Worm (Caenorhabditis elegans) whole organism, mixed stage, embryonic: ENCODE results near the gene srh-212.
A peak's percentile ranks its signal among the peaks of the same experiment; 100 is the strongest.

Experiments
- M03D4.4 ChIP-seq: sonication (generic microtip); optimal IDR thresholded peaks from 2 replicates; lab custom pipeline; 2017; ENCODE audit warnings: mild to moderate bottlenecking, missing genetic modification characterization, missing compliant biosample characterization
- bed-3 ChIP-seq: fragments of 200-800 bp; sonication (Bioruptor generic); optimal IDR thresholded peaks from 3 replicates; lab custom pipeline; 2018; ENCODE audit warnings: mild to moderate bottlenecking, missing genetic modification characterization, moderate library complexity, missing compliant biosample characterization
- blmp-1 ChIP-seq: fragments of 150-350 bp; optimal IDR thresholded peaks from 2 replicates; lab custom pipeline; 2014; ENCODE audit warnings: missing biosample characterization, missing genetic modification characterization
- ceh-39 ChIP-seq: fragments of 150-350 bp; optimal IDR thresholded peaks from 2 replicates; lab custom pipeline; 2014; ENCODE audit warnings: missing biosample characterization, missing genetic modification characterization
- ceh-43 ChIP-seq: fragments of 200-800 bp; sonication (Bioruptor generic); optimal IDR thresholded peaks from 2 replicates; lab custom pipeline; 2018; ENCODE audit warnings: mild to moderate bottlenecking, missing genetic modification characterization, moderate library complexity, missing compliant biosample characterization
- ceh-83 ChIP-seq: fragments of 200-800 bp; sonication (Bioruptor generic); optimal IDR thresholded peaks from 2 replicates; lab custom pipeline; 2018; ENCODE audit warnings: mild to moderate bottlenecking, missing genetic modification characterization, missing compliant biosample characterization
- ces-1 ChIP-seq: fragments of 150-350 bp; optimal IDR thresholded peaks from 2 replicates; lab custom pipeline; 2014; ENCODE audit warnings: missing biosample characterization, missing genetic modification reagents, missing genetic modification characterization
- cnd-1 ChIP-seq: fragments of 200-800 bp; sonication (Bioruptor generic); optimal IDR thresholded peaks from 2 replicates; lab custom pipeline; 2018; ENCODE audit warnings: mild to moderate bottlenecking, missing genetic modification characterization, missing compliant biosample characterization
- drap-1 ChIP-seq: fragments of 200-800 bp; sonication (Bioruptor generic); optimal IDR thresholded peaks from 3 replicates; lab custom pipeline; 2018; ENCODE audit warnings: mild to moderate bottlenecking, missing genetic modification characterization, missing compliant biosample characterization
- elt-1 ChIP-seq: sonication (generic microtip); optimal IDR thresholded peaks from 2 replicates; lab custom pipeline; 2017; ENCODE audit warnings: missing genetic modification characterization, mild to moderate bottlenecking, missing compliant biosample characterization, antibody characterized with exemption, moderate library complexity, borderline replicate concordance; ENCODE audit not compliant: insufficient read depth
- elt-3 ChIP-seq: fragments of 150-350 bp; optimal IDR thresholded peaks from 2 replicates; lab custom pipeline; 2014; ENCODE audit warnings: missing biosample characterization, missing genetic modification characterization
- flh-1 ChIP-seq: fragments of 200-800 bp; sonication (Bioruptor generic); optimal IDR thresholded peaks from 2 replicates; lab custom pipeline; 2018; ENCODE audit warnings: mild to moderate bottlenecking, missing genetic modification characterization, moderate library complexity, missing compliant biosample characterization
- ham-2 ChIP-seq: fragments of 200-800 bp; sonication (Bioruptor generic); optimal IDR thresholded peaks from 2 replicates; lab custom pipeline; 2018; ENCODE audit warnings: mild to moderate bottlenecking, missing genetic modification characterization, missing compliant biosample characterization
- hlh-1 ChIP-seq: fragments of 150-350 bp; optimal IDR thresholded peaks from 2 replicates; lab custom pipeline; 2014; ENCODE audit warnings: missing biosample characterization, missing genetic modification reagents, missing genetic modification characterization
- lin-13 ChIP-seq: fragments of 150-350 bp; optimal IDR thresholded peaks from 2 replicates; lab custom pipeline; 2014; ENCODE audit warnings: missing biosample characterization, missing genetic modification characterization
- lin-32 ChIP-seq: fragments of 200-800 bp; sonication (Bioruptor generic); optimal IDR thresholded peaks from 2 replicates; lab custom pipeline; 2018; ENCODE audit warnings: mild to moderate bottlenecking, missing genetic modification characterization, missing compliant biosample characterization
- lsy-2 ChIP-seq: fragments of 150-350 bp; optimal IDR thresholded peaks from 2 replicates; lab custom pipeline; 2014; ENCODE audit warnings: missing biosample characterization, missing genetic modification characterization
- mab-5 ChIP-seq: fragments of 150-350 bp; optimal IDR thresholded peaks from 2 replicates; lab custom pipeline; 2014; ENCODE audit warnings: missing biosample characterization, missing genetic modification characterization
- mep-1 ChIP-seq: fragments of 150-350 bp; optimal IDR thresholded peaks from 2 replicates; lab custom pipeline; 2017; ENCODE audit warnings: missing biosample characterization, missing genetic modification reagents, missing genetic modification characterization, inconsistent platforms
- mls-2 ChIP-seq: sonication (generic microtip); optimal IDR thresholded peaks from 2 replicates; lab custom pipeline; 2016; ENCODE audit warnings: mild to moderate bottlenecking, missing genetic modification characterization, moderate library complexity, missing compliant biosample characterization
- nhr-12 ChIP-seq: fragments of 150-350 bp; optimal IDR thresholded peaks from 2 replicates; lab custom pipeline; 2014; ENCODE audit warnings: missing biosample characterization, missing genetic modification characterization
- nhr-2 ChIP-seq: fragments of 150-350 bp; optimal IDR thresholded peaks from 2 replicates; lab custom pipeline; 2014; ENCODE audit warnings: missing biosample characterization, missing genetic modification characterization
- nhr-237 ChIP-seq: fragments of 150-350 bp; optimal IDR thresholded peaks from 2 replicates; lab custom pipeline; 2014; ENCODE audit warnings: missing biosample characterization, missing genetic modification characterization
- nhr-28 ChIP-seq: fragments of 150-350 bp; optimal IDR thresholded peaks from 2 replicates; lab custom pipeline; 2014; ENCODE audit warnings: missing biosample characterization, missing genetic modification characterization
- nhr-76 ChIP-seq: sonication (generic microtip); optimal IDR thresholded peaks from 2 replicates; lab custom pipeline; 2017; ENCODE audit warnings: missing biosample characterization, missing genetic modification characterization
- pha-4 ChIP-seq: fragments of 150-350 bp; optimal IDR thresholded peaks from 2 replicates; lab custom pipeline; 2018; ENCODE audit warnings: missing biosample characterization, missing genetic modification reagents, missing genetic modification characterization
- sem-2 ChIP-seq: fragments of 200-800 bp; sonication (Bioruptor generic); optimal IDR thresholded peaks from 2 replicates; lab custom pipeline; 2018; ENCODE audit warnings: mild to moderate bottlenecking, missing genetic modification characterization, missing compliant biosample characterization
- snpc-4 ChIP-seq: fragments of 150-350 bp; optimal IDR thresholded peaks from 2 replicates; lab custom pipeline; 2014; ENCODE audit warnings: missing biosample characterization, missing genetic modification characterization
- sptf-1 ChIP-seq: sonication (generic microtip); optimal IDR thresholded peaks from 2 replicates; lab custom pipeline; 2017; ENCODE audit warnings: mild to moderate bottlenecking, missing genetic modification characterization, moderate library complexity, missing compliant biosample characterization
- tbx-8 ChIP-seq: fragments of 200-800 bp; sonication (Bioruptor generic); optimal IDR thresholded peaks from 2 replicates; lab custom pipeline; 2018; ENCODE audit warnings: mild to moderate bottlenecking, missing genetic modification characterization, moderate library complexity, missing compliant biosample characterization
- unc-120 ChIP-seq: sonication (generic microtip); optimal IDR thresholded peaks from 2 replicates; lab custom pipeline; 2017; ENCODE audit warnings: missing genetic modification characterization, missing compliant biosample characterization; ENCODE audit not compliant: poor library complexity, severe bottlenecking
- unc-39 ChIP-seq: fragments of 150-350 bp; optimal IDR thresholded peaks from 2 replicates; lab custom pipeline; 2014; ENCODE audit warnings: missing biosample characterization, missing genetic modification characterization
- unc-62 ChIP-seq: fragments of 150-350 bp; optimal IDR thresholded peaks from 2 replicates; lab custom pipeline; 2014; ENCODE audit warnings: missing biosample characterization, missing genetic modification reagents, missing genetic modification characterization
- zip-8 ChIP-seq: fragments of 150-350 bp; optimal IDR thresholded peaks from 2 replicates; lab custom pipeline; 2014; ENCODE audit warnings: missing biosample characterization, missing genetic modification characterization
- ztf-11 ChIP-seq: fragments of 150-350 bp; optimal IDR thresholded peaks from 2 replicates; lab custom pipeline; 2014; ENCODE audit warnings: missing biosample characterization, missing genetic modification characterization

Gene srh-212

ce11 chrV:3588223-3588622 lies 8.7 kb downstream of the srh-212 start:
- TF ChIP-seq ztf-11 (tag; lab: Kevin White, UChicago) (no peak), elt-1 (no peak), M03D4.4 (no peak), unc-120 (tag; lab: Kevin White, UChicago) (no peak), nhr-2 (tag; lab: Kevin White, UChicago) (no peak), unc-39 (tag; lab: Kevin White, UChicago) (no peak), nhr-237 (tag; lab: Kevin White, UChicago) (no peak), sem-2 (GFP tag; lab: Kevin White, UChicago) (no peak), ceh-43 (no peak), ceh-83 (GFP tag; lab: Kevin White, UChicago) (no peak), ces-1 (GFP tag; lab: Kevin White, UChicago) (no peak), mab-5 (no peak), nhr-28 (tag; lab: Kevin White, UChicago) (no peak), mep-1 (tag; lab: Kevin White, UChicago) (no peak), nhr-12 (tag; lab: Kevin White, UChicago) (no peak), unc-62 (GFP tag; lab: Kevin White, UChicago) (no peak), lin-32 (no peak)

ce11 chrV:3587633-3588032 lies 9.3 kb downstream of the srh-212 start:
- no peak for TF ChIP-seq pha-4 (tag; lab: Kevin White, UChicago)
- TF ChIP-seq flh-1, result peak; percentile 33
- TF ChIP-seq M03D4.4, result peak; percentile 80
- no peak for TF ChIP-seq lin-32
- TF ChIP-seq blmp-1, result no peak
- peak; percentile 28 for TF ChIP-seq unc-120 (tag; lab: Kevin White, UChicago)
- no peak for TF ChIP-seq lin-13 (tag; lab: Kevin White, UChicago)
- TF ChIP-seq zip-8 (tag; lab: Kevin White, UChicago), result no peak
- TF ChIP-seq nhr-12 (tag; lab: Kevin White, UChicago), result no peak
- no peak for TF ChIP-seq elt-1
- peak; percentile 27 for TF ChIP-seq hlh-1 (tag; lab: Kevin White, UChicago)
- TF ChIP-seq cnd-1 (tag; lab: Kevin White, UChicago), result peak; percentile 31
- peak; percentile 28 for TF ChIP-seq sem-2 (GFP tag; lab: Kevin White, UChicago)
- peak; percentile 69 for TF ChIP-seq ceh-83 (GFP tag; lab: Kevin White, UChicago)
- peak; percentile 74 for TF ChIP-seq mls-2 (tag; lab: Kevin White, UChicago)
- no peak for TF ChIP-seq unc-62 (GFP tag; lab: Kevin White, UChicago)
- TF ChIP-seq drap-1, result peak; percentile 42
- TF ChIP-seq lsy-2, result no peak
- TF ChIP-seq mab-5, result no peak
- no peak for TF ChIP-seq ham-2 (GFP tag; lab: Kevin White, UChicago)
- peak; percentile 40 for TF ChIP-seq bed-3
- no peak for TF ChIP-seq nhr-237 (tag; lab: Kevin White, UChicago)
- no peak for TF ChIP-seq nhr-76 (tag; lab: Kevin White, UChicago)
- peak; percentile 1 for TF ChIP-seq tbx-8 (GFP tag; lab: Kevin White, UChicago)
- no peak for TF ChIP-seq nhr-28 (tag; lab: Kevin White, UChicago)
- no peak for TF ChIP-seq ztf-11 (tag; lab: Kevin White, UChicago)
- TF ChIP-seq snpc-4 (tag; lab: Kevin White, UChicago), result no peak
- no peak for TF ChIP-seq elt-3
- TF ChIP-seq mep-1 (tag; lab: Kevin White, UChicago), result no peak
- peak; percentile 82 for TF ChIP-seq ceh-43
- no peak for TF ChIP-seq nhr-2 (tag; lab: Kevin White, UChicago)
- TF ChIP-seq ceh-39, result no peak
- TF ChIP-seq ces-1 (GFP tag; lab: Kevin White, UChicago), result no peak
- no peak for TF ChIP-seq unc-39 (tag; lab: Kevin White, UChicago)
- TF ChIP-seq sptf-1, result peak; percentile 86

- TF ChIP-seq ceh-39, result no peak
- no peak for TF ChIP-seq lsy-2
- no peak for TF ChIP-seq nhr-2 (tag; lab: Kevin White, UChicago)
- no peak for TF ChIP-seq lin-13 (tag; lab: Kevin White, UChicago)
- no peak for TF ChIP-seq snpc-4 (tag; lab: Kevin White, UChicago)
- no peak for TF ChIP-seq nhr-237 (tag; lab: Kevin White, UChicago)
- no peak for TF ChIP-seq flh-1
- no peak for TF ChIP-seq blmp-1
- TF ChIP-seq ceh-83 (GFP tag; lab: Kevin White, UChicago), result no peak
- TF ChIP-seq hlh-1 (tag; lab: Kevin White, UChicago), result no peak
- TF ChIP-seq unc-62 (GFP tag; lab: Kevin White, UChicago), result no peak
- no peak for TF ChIP-seq M03D4.4
- no peak for TF ChIP-seq mls-2 (tag; lab: Kevin White, UChicago)
- TF ChIP-seq bed-3, result no peak
- TF ChIP-seq ztf-11 (tag; lab: Kevin White, UChicago), result no peak
- TF ChIP-seq nhr-28 (tag; lab: Kevin White, UChicago), result no peak
- no peak for TF ChIP-seq zip-8 (tag; lab: Kevin White, UChicago)
- TF ChIP-seq sem-2 (GFP tag; lab: Kevin White, UChicago), result no peak
- TF ChIP-seq nhr-12 (tag; lab: Kevin White, UChicago), result no peak
- no peak for TF ChIP-seq cnd-1 (tag; lab: Kevin White, UChicago)
Observed at ce11 chrV:3586014-3586689, 10.8 kb downstream of the srh-212 start, which contains the start of the genes rpl-11.1 and T22F3.2. rpl-11.1 (minus strand) TSS chrV:3586064. T22F3.2 (plus strand) TSS chrV:3586639.
